Fruit fly (Drosophila melanogaster) S2 (cell line): ENCODE results near the gene CG31368.

Source experiments
- CG8478 ChIP-seq: fragments of >200 bp; optimal IDR thresholded peaks from 2 replicates; lab custom pipeline; 2018
- CTCF ChIP-seq, 2 experiments: fragments of >200 bp; optimal IDR thresholded peaks; 2 replicates each; lab custom pipeline; 2018

DNA sequence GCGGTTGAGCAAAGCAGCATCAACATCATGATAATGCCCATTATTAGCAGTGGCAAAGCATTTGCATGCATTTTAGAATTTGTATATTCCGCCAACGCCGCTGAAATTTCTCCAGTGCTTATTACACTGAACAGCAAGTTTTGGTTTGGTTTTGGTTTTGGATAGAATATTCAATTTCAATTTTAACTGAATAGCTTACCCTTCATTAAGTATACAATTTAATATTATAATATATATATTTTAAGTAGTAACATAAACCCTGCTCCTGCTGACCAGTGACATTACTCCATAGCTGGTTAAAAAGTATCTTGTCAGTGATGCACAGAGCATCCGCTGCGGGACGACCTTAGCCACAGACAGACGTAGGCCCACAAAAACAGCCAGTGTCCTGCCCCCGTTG lies 35.2 kb upstream of the CG31368 start:
- TF ChIP-seq CG8478 (lab: Kevin White, UChicago) (no peak), CTCF (optimal IDR thresholded peaks at IDR 0.05; lab: Kevin White, UChicago) (no peak)
